Fruit fly (Drosophila melanogaster) whole organism, embryonic: ENCODE results near the gene CG3517.

ENCODE experiments used
- ATbp ChIP-seq: fragments of 200-800 bp; sonication (Bioruptor generic); optimal IDR thresholded peaks from 2 replicates; lab custom pipeline; 2017; ENCODE audit warnings: missing biosample characterization, mild to moderate bottlenecking, missing genetic modification characterization, missing genetic modification reagents
- Abd-B ChIP-seq: fragments of 200-800 bp; sonication (Bioruptor generic); optimal IDR thresholded peaks from 2 replicates; lab custom pipeline; 2018; ENCODE audit warnings: missing biosample characterization, mild to moderate bottlenecking, missing genetic modification characterization, moderate library complexity
- Atf3 ChIP-seq: fragments of 200-800 bp; sonication (Bioruptor generic); optimal IDR thresholded peaks from 3 replicates; lab custom pipeline; 2016; ENCODE audit warnings: missing biosample characterization, missing genetic modification characterization
- BtbVII ChIP-seq: fragments of 200-800 bp; sonication (Bioruptor generic); optimal IDR thresholded peaks from 3 replicates; lab custom pipeline; 2017; ENCODE audit warnings: missing biosample characterization, mild to moderate bottlenecking, missing genetic modification characterization
- CG11504 ChIP-seq: fragments of 200-800 bp; sonication (Bioruptor generic); optimal IDR thresholded peaks from 3 replicates; lab custom pipeline; 2019; ENCODE audit warnings: missing biosample characterization, mild to moderate bottlenecking, missing genetic modification characterization, moderate library complexity
- CG13424 ChIP-seq: fragments of 200-800 bp; sonication (Bioruptor generic); optimal IDR thresholded peaks from 2 replicates; lab custom pipeline; 2019; ENCODE audit warnings: missing biosample characterization, mild to moderate bottlenecking, missing genetic modification characterization, moderate library complexity
- CG14860 ChIP-seq: fragments of 200-800 bp; sonication (Bioruptor generic); IDR thresholded peaks from 3 replicates; pipeline ENCODE4 v1.3.6; 2022; ENCODE audit warnings: missing biosample characterization, missing genetic modification characterization; ENCODE audit not compliant: partially characterized antibody
- CG14965 ChIP-seq: fragments of 200-800 bp; sonication (Bioruptor generic); optimal IDR thresholded peaks from 2 replicates; lab custom pipeline; 2016; ENCODE audit warnings: missing biosample characterization, missing genetic modification characterization, borderline replicate concordance
- CG15696 ChIP-seq: fragments of 200-800 bp; sonication (Bioruptor generic); optimal IDR thresholded peaks from 2 replicates; lab custom pipeline; 2019; ENCODE audit warnings: missing biosample characterization, mild to moderate bottlenecking, missing genetic modification characterization, moderate library complexity
- CG1602 ChIP-seq: fragments of 200-800 bp; sonication (Bioruptor generic); optimal IDR thresholded peaks from 3 replicates; lab custom pipeline; 2016; ENCODE audit warnings: missing biosample characterization, missing genetic modification characterization
- CG16779 ChIP-seq: fragments of 200-800 bp; sonication (Bioruptor generic); IDR thresholded peaks from 2 replicates; pipeline ENCODE4 v1.3.6; 2022; ENCODE audit warnings: missing biosample characterization, missing genetic modification characterization
- CG2120 ChIP-seq: fragments of 200-800 bp; sonication (Bioruptor generic); optimal IDR thresholded peaks from 3 replicates; lab custom pipeline; 2016; ENCODE audit warnings: missing biosample characterization, missing genetic modification characterization
- CG2875 ChIP-seq: fragments of 200-800 bp; sonication (Bioruptor generic); optimal IDR thresholded peaks from 2 replicates; lab custom pipeline; 2017; ENCODE audit warnings: missing biosample characterization, mild to moderate bottlenecking, missing genetic modification characterization, missing genetic modification reagents
- CG33557 ChIP-seq: fragments of 200-800 bp; sonication (Bioruptor generic); optimal IDR thresholded peaks from 2 replicates; lab custom pipeline; 2019; ENCODE audit warnings: missing biosample characterization, mild to moderate bottlenecking, missing genetic modification characterization, moderate library complexity
- CG4730 ChIP-seq: fragments of 200-800 bp; sonication (Bioruptor generic); IDR thresholded peaks from 2 replicates; pipeline ENCODE4 v1.3.6; 2022; ENCODE audit warnings: missing biosample characterization, missing genetic modification characterization
- CG5953 ChIP-seq: fragments of 200-800 bp; sonication (Bioruptor generic); IDR thresholded peaks from 2 replicates; pipeline ENCODE4 v1.3.6; 2022; ENCODE audit warnings: missing biosample characterization, missing genetic modification characterization
- CG7928 ChIP-seq: fragments of 200-800 bp; sonication (Bioruptor generic); optimal IDR thresholded peaks from 2 replicates; lab custom pipeline; 2017; ENCODE audit warnings: missing biosample characterization, mild to moderate bottlenecking, missing genetic modification characterization
- CG9437 ChIP-seq: fragments of 200-800 bp; sonication (Bioruptor generic); optimal IDR thresholded peaks from 2 replicates; lab custom pipeline; 2018; ENCODE audit warnings: missing biosample characterization, mild to moderate bottlenecking, missing genetic modification characterization
- CG9876 ChIP-seq: fragments of 200-800 bp; sonication (Bioruptor generic); optimal IDR thresholded peaks from 2 replicates; lab custom pipeline; 2016; ENCODE audit warnings: missing biosample characterization, missing genetic modification characterization
- D19B ChIP-seq: fragments of 200-800 bp; sonication (Bioruptor generic); optimal IDR thresholded peaks from 2 replicates; lab custom pipeline; 2017; ENCODE audit warnings: missing biosample characterization, mild to moderate bottlenecking, missing genetic modification characterization
- Dll ChIP-seq: fragments of 200-800 bp; sonication (Bioruptor generic); IDR thresholded peaks from 4 replicates; pipeline ENCODE4 v1.3.6; 2022; ENCODE audit warnings: missing biosample characterization, missing genetic modification characterization; ENCODE audit not compliant: partially characterized antibody
- Ets65A ChIP-seq: fragments of 200-800 bp; sonication (Bioruptor generic); peaks from one replicate; lab custom pipeline; 2016; ENCODE audit warnings: missing biosample characterization, missing genetic modification characterization
- HLH54F ChIP-seq: fragments of 200-800 bp; sonication (Bioruptor generic); optimal IDR thresholded peaks from 3 replicates; lab custom pipeline; 2016; ENCODE audit warnings: missing biosample characterization, missing genetic modification characterization
- Lpt ChIP-seq: fragments of >200 bp; optimal IDR thresholded peaks from 2 replicates; lab custom pipeline; 2018; ENCODE audit warnings: missing biosample characterization, missing genetic modification characterization
- Pdp1 ChIP-seq, 2 experiments: fragments of 200-800 bp; sonication (Bioruptor generic); optimal IDR thresholded peaks; 3 replicates each; lab custom pipeline; 2016; ENCODE audit warnings: missing biosample characterization in 2 of 2, missing genetic modification characterization in 2 of 2, mild to moderate bottlenecking in 1 of 2, moderate library complexity in 1 of 2
- Sox102F ChIP-seq: fragments of 200-800 bp; sonication (Bioruptor generic); optimal IDR thresholded peaks from 2 replicates; lab custom pipeline; 2018; ENCODE audit warnings: missing biosample characterization, mild to moderate bottlenecking, missing genetic modification characterization, moderate library complexity
- Spps ChIP-seq: fragments of 200-800 bp; sonication (Bioruptor generic); optimal IDR thresholded peaks from 2 replicates; lab custom pipeline; 2018; ENCODE audit warnings: missing biosample characterization, mild to moderate bottlenecking, missing genetic modification characterization
- Xrp1 ChIP-seq: fragments of 200-800 bp; sonication (Bioruptor generic); IDR thresholded peaks from 2 replicates; pipeline ENCODE4 v1.3.6; 2022; ENCODE audit warnings: missing biosample characterization, missing genetic modification characterization
- br ChIP-seq: fragments of >200 bp; optimal IDR thresholded peaks from 2 replicates; lab custom pipeline; 2017
- dan ChIP-seq: fragments of 200-800 bp; sonication (Bioruptor generic); IDR thresholded peaks from 2 replicates; pipeline ENCODE4 v1.3.6; 2022; ENCODE audit warnings: missing biosample characterization, missing genetic modification characterization
- eve ChIP-seq, 2 experiments: fragments of >200 bp; optimal IDR thresholded peaks; 2 replicates each; lab custom pipeline; 2017; ENCODE audit warnings: missing biosample characterization in 2 of 2, missing genetic modification characterization in 2 of 2
- fu2 ChIP-seq: fragments of 200-800 bp; sonication (Bioruptor generic); optimal IDR thresholded peaks from 2 replicates; lab custom pipeline; 2016; ENCODE audit warnings: missing biosample characterization, missing genetic modification characterization
- gcm2 ChIP-seq: fragments of 200-800 bp; sonication (Bioruptor generic); optimal IDR thresholded peaks from 2 replicates; lab custom pipeline; 2016; ENCODE audit warnings: missing biosample characterization, missing genetic modification characterization
- h ChIP-seq: fragments of >200 bp; optimal IDR thresholded peaks from 2 replicates; lab custom pipeline; 2017
- knrl ChIP-seq: fragments of 200-800 bp; sonication (Bioruptor generic); IDR thresholded peaks from 3 replicates; pipeline ENCODE4 v1.3.6; 2022; ENCODE audit warnings: missing biosample characterization, missing genetic modification characterization; ENCODE audit not compliant: partially characterized antibody
- lov ChIP-seq, 2 experiments: fragments of 200-800 bp in 1 of 2; fragments of >200 bp in 1 of 2; sonication (Bioruptor generic) in 1 of 2; IDR thresholded peaks in 1 of 2; optimal IDR thresholded peaks in 1 of 2; 2 replicates in 1 of 2; 3 replicates in 1 of 2; pipeline versions ENCODE4 v1.3.6 to Lab custom; 2017 to 2022; ENCODE audit warnings: missing biosample characterization in 1 of 2, missing genetic modification characterization in 1 of 2
- nerfin-1 ChIP-seq: fragments of 200-800 bp; sonication (Bioruptor generic); optimal IDR thresholded peaks from 3 replicates; lab custom pipeline; 2019; ENCODE audit warnings: missing biosample characterization, mild to moderate bottlenecking, missing genetic modification characterization, moderate library complexity
- nerfin-2 ChIP-seq: fragments of 200-800 bp; sonication (Bioruptor generic); IDR thresholded peaks from 2 replicates; pipeline ENCODE4 v1.3.6; 2022; ENCODE audit warnings: missing biosample characterization, missing genetic modification characterization; ENCODE audit not compliant: partially characterized antibody
- pita ChIP-seq: fragments of 200-800 bp; sonication (Bioruptor generic); optimal IDR thresholded peaks from 2 replicates; lab custom pipeline; 2017; ENCODE audit warnings: missing biosample characterization, mild to moderate bottlenecking, missing genetic modification characterization
- pnt ChIP-seq: fragments of 200-800 bp; sonication (Bioruptor generic); optimal IDR thresholded peaks from 3 replicates; lab custom pipeline; 2016; ENCODE audit warnings: missing biosample characterization, missing genetic modification characterization
- psq ChIP-seq: fragments of 200-800 bp; sonication (Bioruptor generic); optimal IDR thresholded peaks from 2 replicates; lab custom pipeline; 2017; ENCODE audit warnings: missing biosample characterization, missing genetic modification characterization
- pum ChIP-seq: fragments of 200-800 bp; sonication (Bioruptor generic); optimal IDR thresholded peaks from 2 replicates; lab custom pipeline; 2016; ENCODE audit warnings: missing biosample characterization, missing genetic modification characterization
- rib ChIP-seq: fragments of 200-800 bp; sonication (Bioruptor generic); IDR thresholded peaks from 2 replicates; pipeline ENCODE4 v1.3.6; 2022; ENCODE audit warnings: missing biosample characterization, missing genetic modification characterization
- row ChIP-seq: fragments of 200-800 bp; sonication (Bioruptor generic); IDR thresholded peaks from 3 replicates; pipeline ENCODE4 v1.3.6; 2022; ENCODE audit warnings: missing biosample characterization, missing genetic modification characterization
- sens ChIP-seq: fragments of 200-800 bp; sonication (Bioruptor generic); peaks from one replicate; lab custom pipeline; 2016; ENCODE audit warnings: missing biosample characterization, missing genetic modification characterization
- shn ChIP-seq: fragments of 200-800 bp; sonication (Bioruptor generic); optimal IDR thresholded peaks from 3 replicates; lab custom pipeline; 2016; ENCODE audit warnings: missing biosample characterization, missing genetic modification characterization
- ssp ChIP-seq: fragments of 200-800 bp; sonication (Bioruptor generic); IDR thresholded peaks from 2 replicates; pipeline ENCODE4 v1.3.6; 2022; ENCODE audit warnings: missing biosample characterization, missing genetic modification characterization
- vvl ChIP-seq: fragments of 200-800 bp; sonication (Bioruptor generic); IDR thresholded peaks from 2 replicates; pipeline ENCODE4 v1.3.6; 2022; ENCODE audit warnings: missing biosample characterization, missing genetic modification characterization
- z ChIP-seq: fragments of 200-800 bp; sonication (Bioruptor generic); IDR thresholded peaks from 3 replicates; pipeline ENCODE4 v1.3.6; 2022; ENCODE audit warnings: missing biosample characterization, missing genetic modification characterization
- zen ChIP-seq: fragments of 200-800 bp; sonication (Bioruptor generic); optimal IDR thresholded peaks from 3 replicates; lab custom pipeline; 2018; ENCODE audit warnings: missing biosample characterization, mild to moderate bottlenecking, missing genetic modification characterization, moderate library complexity
- zf30C ChIP-seq: fragments of 200-800 bp; sonication (Bioruptor generic); optimal IDR thresholded peaks from 3 replicates; lab custom pipeline; 2018; ENCODE audit warnings: missing biosample characterization, mild to moderate bottlenecking, missing genetic modification characterization

Gene CG3517

DNA sequence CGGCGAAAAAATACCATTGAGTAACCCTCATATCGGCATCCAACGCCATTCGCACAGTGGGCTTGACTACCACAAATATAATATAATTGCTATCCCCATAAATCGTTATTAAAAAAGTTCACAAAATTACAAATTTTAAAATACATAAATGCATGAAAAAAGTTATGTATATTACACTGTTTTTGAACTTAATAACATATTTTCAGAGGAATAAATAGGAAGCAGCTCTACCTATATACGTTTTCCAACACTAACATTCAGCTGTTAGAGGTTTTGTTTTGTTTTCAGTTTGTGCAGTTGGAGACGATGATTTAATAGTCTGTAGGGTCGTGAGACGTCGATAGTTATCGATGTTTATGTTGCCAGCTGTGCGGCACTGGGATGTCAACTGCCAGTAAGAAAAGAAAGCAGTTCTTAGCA, 21.9 kb downstream of the CG3517 start, which contains the start of the genes Ino80 and Aptx (continued):
- TF ChIP-seq CG11504 (tag; lab: Kevin White, UChicago) (peak; percentile 94), CG2120 (GFP tag; lab: Kevin White, UChicago) (peak; percentile 98), nerfin-1 (tag; lab: Kevin White, UChicago) (no peak), ssp (GFP tag; lab: Robert Waterston, UW) (peak; percentile 88), Pdp1 (GFP tag; optimal IDR thresholded peaks at IDR 0.05; lab: Kevin White, UChicago) (peak; percentile 91 to 92), dan (peak; percentile 71; the same call in 1 of the 2 replicates), pita (GFP tag; lab: Kevin White, UChicago) (no peak), Spps (peak; percentile 84), nerfin-2 (GFP tag; lab: Robert Waterston, UW) (peak; percentile 91), Sox102F (peak; percentile 96), Lpt (GFP tag; lab: Kevin White, UChicago) (no peak), CG13424 (peak; percentile 94), CG16779 (GFP tag; lab: Robert Waterston, UW) (peak; percentile 72), CG33557 (peak; percentile 89), BtbVII (peak; percentile 74), HLH54F (GFP tag; lab: Kevin White, UChicago) (peak; percentile 96), rib (peak; percentile 95), CG14965 (GFP tag; lab: Kevin White, UChicago) (peak; percentile 43), sens (GFP tag; lab: Kevin White, UChicago) (peak; percentile 98), fu2 (GFP tag; lab: Kevin White, UChicago) (peak; percentile 94), Abd-B (peak; percentile 98), CG1602 (peak; percentile 97), Atf3 (GFP tag; lab: Kevin White, UChicago) (peak; percentile 91), shn (GFP tag; lab: Kevin White, UChicago) (peak; percentile 94), vvl (peak; percentile 97), Dll (GFP tag; lab: Robert Waterston, UW) (peak; percentile 95), zen (peak; percentile 96), knrl (GFP tag; lab: Robert Waterston, UW) (peak; percentile 97), zf30C (GFP tag; lab: Kevin White, UChicago) (no peak), Xrp1 (GFP tag; lab: Robert Waterston, UW) (peak; percentile 97), psq (GFP tag; lab: Kevin White, UChicago) (peak; percentile 82), CG14860 (GFP tag; lab: Robert Waterston, UW) (peak; percentile 93), D19B (GFP tag; lab: Kevin White, UChicago) (peak; percentile 81), Ets65A (GFP tag; lab: Kevin White, UChicago) (peak; percentile 99), CG9876 (peak; percentile 86), CG9437 (GFP tag; lab: Kevin White, UChicago) (peak; percentile 81), h (lab: Kevin White, UChicago) (no peak), CG7928 (GFP tag; lab: Kevin White, UChicago) (peak; percentile 72), pum (peak; percentile 95), ATbp (GFP tag; lab: Kevin White, UChicago) (peak; percentile 77), CG4730 (GFP tag; lab: Robert Waterston, UW) (peak; percentile 92), gcm2 (peak; percentile 84), lov (optimal IDR thresholded peaks at IDR 0.05; lab: Kevin White, UChicago) (no peak), lov (GFP tag; IDR thresholded peaks at IDR 0.05; lab: Robert Waterston, UW) (peak; percentile 87), z (GFP tag; lab: Robert Waterston, UW) (peak; percentile 49; the same call in 1 of the 3 replicates), CG5953 (GFP tag; lab: Robert Waterston, UW) (peak; percentile 85), CG2875 (peak; percentile 69), CG15696 (tag; lab: Kevin White, UChicago) (peak; percentile 95), eve (GFP tag; optimal IDR thresholded peaks at IDR 0.05; lab: Kevin White, UChicago) (peak in 1 of 2 experiments; percentile 51), br (no peak), row (GFP tag; lab: Robert Waterston, UW) (peak; percentile 97), pnt (GFP tag; lab: Kevin White, UChicago) (peak; percentile 92)
